Fruit fly (Drosophila melanogaster) whole organism, embryonic: ENCODE results near the gene dmGlut.

ENCODE experiments used
- Abd-B ChIP-seq: fragments of 200-800 bp; sonication (Bioruptor generic); optimal IDR thresholded peaks from 2 replicates; lab custom pipeline; 2018; ENCODE audit warnings: missing biosample characterization, mild to moderate bottlenecking, missing genetic modification characterization, moderate library complexity
- C15 ChIP-seq: fragments of 200-800 bp; sonication (Bioruptor generic); IDR thresholded peaks from 3 replicates; pipeline ENCODE4 v1.3.6; 2022; ENCODE audit warnings: missing biosample characterization, missing genetic modification characterization
- CG13424 ChIP-seq: fragments of 200-800 bp; sonication (Bioruptor generic); optimal IDR thresholded peaks from 2 replicates; lab custom pipeline; 2019; ENCODE audit warnings: missing biosample characterization, mild to moderate bottlenecking, missing genetic modification characterization, moderate library complexity
- CG13775 ChIP-seq: fragments of 200-800 bp; sonication (Bioruptor generic); optimal IDR thresholded peaks from 3 replicates; lab custom pipeline; 2017; ENCODE audit warnings: missing biosample characterization, mild to moderate bottlenecking, missing genetic modification characterization
- CG14710 ChIP-seq: fragments of 200-800 bp; sonication (Bioruptor generic); optimal IDR thresholded peaks from 3 replicates; lab custom pipeline; 2019; ENCODE audit warnings: missing biosample characterization, mild to moderate bottlenecking, missing genetic modification characterization, moderate library complexity
- CG14860 ChIP-seq: fragments of 200-800 bp; sonication (Bioruptor generic); IDR thresholded peaks from 3 replicates; pipeline ENCODE4 v1.3.6; 2022; ENCODE audit warnings: missing biosample characterization, missing genetic modification characterization; ENCODE audit not compliant: partially characterized antibody
- CG15269 ChIP-seq: fragments of 200-800 bp; sonication (Bioruptor generic); optimal IDR thresholded peaks from 2 replicates; lab custom pipeline; 2018; ENCODE audit warnings: missing biosample characterization, mild to moderate bottlenecking, missing genetic modification characterization, moderate library complexity
- CG16779 ChIP-seq: fragments of 200-800 bp; sonication (Bioruptor generic); IDR thresholded peaks from 2 replicates; pipeline ENCODE4 v1.3.6; 2022; ENCODE audit warnings: missing biosample characterization, missing genetic modification characterization
- CG17328 ChIP-seq: fragments of 200-800 bp; sonication (Bioruptor generic); IDR thresholded peaks from 2 replicates; pipeline ENCODE4 v1.3.6; 2022; ENCODE audit warnings: missing biosample characterization, missing genetic modification characterization
- CG17361 ChIP-seq: fragments of 200-800 bp; sonication (Bioruptor generic); IDR thresholded peaks from 3 replicates; pipeline ENCODE4 v1.3.6; 2022; ENCODE audit warnings: missing biosample characterization, missing genetic modification characterization
- CG17912 ChIP-seq: fragments of 200-800 bp; sonication (Bioruptor generic); optimal IDR thresholded peaks from 2 replicates; lab custom pipeline; 2018; ENCODE audit warnings: missing biosample characterization, mild to moderate bottlenecking, missing genetic modification characterization
- CG3847 ChIP-seq: fragments of 200-800 bp; sonication (Bioruptor generic); IDR thresholded peaks from 2 replicates; pipeline ENCODE4 v1.3.6; 2022; ENCODE audit warnings: missing biosample characterization, missing genetic modification characterization
- CG4617 ChIP-seq: fragments of 200-800 bp; sonication (Bioruptor generic); optimal IDR thresholded peaks from 3 replicates; lab custom pipeline; 2016; ENCODE audit warnings: missing biosample characterization, missing genetic modification characterization, borderline replicate concordance
- CG4730 ChIP-seq: fragments of 200-800 bp; sonication (Bioruptor generic); IDR thresholded peaks from 2 replicates; pipeline ENCODE4 v1.3.6; 2022; ENCODE audit warnings: missing biosample characterization, missing genetic modification characterization
- CG8281 ChIP-seq: fragments of 200-800 bp; sonication (Bioruptor generic); optimal IDR thresholded peaks from 2 replicates; lab custom pipeline; 2018; ENCODE audit warnings: missing biosample characterization, mild to moderate bottlenecking, missing genetic modification characterization, moderate library complexity
- CG8388 ChIP-seq: fragments of 200-800 bp; sonication (Bioruptor generic); optimal IDR thresholded peaks from 2 replicates; lab custom pipeline; 2019; ENCODE audit warnings: missing biosample characterization, mild to moderate bottlenecking, missing genetic modification characterization, moderate library complexity
- CG8765 ChIP-seq: fragments of 200-800 bp; sonication (Bioruptor generic); IDR thresholded peaks from 2 replicates; pipeline ENCODE4 v1.3.6; 2022; ENCODE audit warnings: missing biosample characterization, missing genetic modification characterization
- Chrac-16 ChIP-seq: fragments of 200-800 bp; sonication (Bioruptor generic); optimal IDR thresholded peaks from 3 replicates; lab custom pipeline; 2016; ENCODE audit warnings: missing biosample characterization, missing genetic modification characterization
- Dek ChIP-seq: fragments of 200-800 bp; sonication (Bioruptor generic); optimal IDR thresholded peaks from 3 replicates; lab custom pipeline; 2019; ENCODE audit warnings: missing biosample characterization, mild to moderate bottlenecking, missing genetic modification characterization, moderate library complexity
- Doc3 ChIP-seq: fragments of 200-800 bp; sonication (Bioruptor generic); IDR thresholded peaks from 3 replicates; pipeline ENCODE4 v1.3.6; 2022; ENCODE audit warnings: missing biosample characterization, missing genetic modification characterization; ENCODE audit not compliant: partially characterized antibody
- Fer1 ChIP-seq: fragments of 200-800 bp; sonication (Bioruptor generic); optimal IDR thresholded peaks from 2 replicates; lab custom pipeline; 2017; ENCODE audit warnings: missing biosample characterization, mild to moderate bottlenecking, missing genetic modification characterization
- H15 ChIP-seq: fragments of 200-800 bp; sonication (Bioruptor generic); IDR thresholded peaks from 3 replicates; pipeline ENCODE4 v1.3.6; 2022; ENCODE audit warnings: missing biosample characterization, missing genetic modification characterization
- H2.0 ChIP-seq: fragments of 200-800 bp; sonication (Bioruptor generic); IDR thresholded peaks from 2 replicates; pipeline ENCODE4 v1.3.6; 2022; ENCODE audit warnings: missing biosample characterization, missing genetic modification characterization
- HHEX ChIP-seq: fragments of 200-800 bp; sonication (Bioruptor generic); optimal IDR thresholded peaks from 3 replicates; lab custom pipeline; 2017; ENCODE audit warnings: missing biosample characterization, mild to moderate bottlenecking, missing genetic modification characterization, missing genetic modification reagents
- Jarid2 ChIP-seq: fragments of 200-800 bp; sonication (Bioruptor generic); optimal IDR thresholded peaks from 3 replicates; lab custom pipeline; 2017; ENCODE audit warnings: mild to moderate bottlenecking, missing biosample characterization, missing genetic modification reagents, missing genetic modification characterization
- Lim3 ChIP-seq: fragments of 200-800 bp; sonication (Bioruptor generic); IDR thresholded peaks from 2 replicates; pipeline ENCODE4 v1.3.6; 2022; ENCODE audit warnings: missing biosample characterization, missing genetic modification characterization
- MESR4 ChIP-seq: fragments of 200-800 bp; sonication (Bioruptor generic); optimal IDR thresholded peaks from 2 replicates; lab custom pipeline; 2018; ENCODE audit warnings: missing biosample characterization, mild to moderate bottlenecking, missing genetic modification characterization, moderate library complexity
- NC2β ChIP-seq: fragments of 200-800 bp; sonication (Bioruptor generic); optimal IDR thresholded peaks from 2 replicates; lab custom pipeline; 2016; ENCODE audit warnings: missing biosample characterization, missing genetic modification characterization
- Ptx1 ChIP-seq: fragments of 200-800 bp; sonication (Bioruptor generic); IDR thresholded peaks from 2 replicates; pipeline ENCODE4 v1.3.6; 2022; ENCODE audit warnings: missing biosample characterization, missing genetic modification characterization
- TFAM ChIP-seq: fragments of 200-800 bp; sonication (Bioruptor generic); optimal IDR thresholded peaks from 2 replicates; lab custom pipeline; 2017; ENCODE audit warnings: missing biosample characterization, missing genetic modification characterization, inconsistent platforms
- bcd ChIP-seq: fragments of 200-800 bp; sonication (Bioruptor generic); optimal IDR thresholded peaks from 2 replicates; lab custom pipeline; 2017; ENCODE audit warnings: missing biosample characterization, mild to moderate bottlenecking, missing genetic modification characterization
- corto ChIP-seq: fragments of 200-800 bp; sonication (Bioruptor generic); optimal IDR thresholded peaks from 2 replicates; lab custom pipeline; 2016; ENCODE audit warnings: missing biosample characterization, mild to moderate bottlenecking, missing genetic modification characterization, moderate library complexity
- dm ChIP-seq: fragments of 200-800 bp; sonication (Bioruptor generic); optimal IDR thresholded peaks from 3 replicates; lab custom pipeline; 2016; ENCODE audit warnings: missing biosample characterization, missing genetic modification characterization
- dpn ChIP-seq, 2 experiments: fragments of 200-800 bp; sonication (Bioruptor generic); optimal IDR thresholded peaks; 3 replicates each; lab custom pipeline; 2016; ENCODE audit warnings: missing biosample characterization in 2 of 2, missing genetic modification characterization in 2 of 2
- eyg ChIP-seq: fragments of 200-800 bp; sonication (Bioruptor generic); optimal IDR thresholded peaks from 3 replicates; lab custom pipeline; 2016; ENCODE audit warnings: missing biosample characterization, missing genetic modification characterization
- gce ChIP-seq: fragments of 200-800 bp; sonication (Bioruptor generic); IDR thresholded peaks from 3 replicates; pipeline ENCODE4 v1.3.6; 2022; ENCODE audit warnings: missing biosample characterization, missing genetic modification characterization
- gcm2 ChIP-seq: fragments of 200-800 bp; sonication (Bioruptor generic); optimal IDR thresholded peaks from 2 replicates; lab custom pipeline; 2016; ENCODE audit warnings: missing biosample characterization, missing genetic modification characterization
- her ChIP-seq: fragments of 200-800 bp; sonication (Bioruptor generic); optimal IDR thresholded peaks from 2 replicates; lab custom pipeline; 2016; ENCODE audit warnings: missing biosample characterization, missing genetic modification characterization
- kay ChIP-seq: fragments of 200-800 bp; sonication (Bioruptor generic); optimal IDR thresholded peaks from 2 replicates; lab custom pipeline; 2016; ENCODE audit warnings: missing biosample characterization, missing genetic modification characterization
- pzg ChIP-seq: fragments of 200-800 bp; sonication (Bioruptor generic); optimal IDR thresholded peaks from 3 replicates; lab custom pipeline; 2018; ENCODE audit warnings: missing biosample characterization, mild to moderate bottlenecking, missing genetic modification characterization, moderate library complexity
- ro ChIP-seq: fragments of 200-800 bp; sonication (Bioruptor generic); IDR thresholded peaks from 2 replicates; pipeline ENCODE4 v1.3.6; 2022; ENCODE audit warnings: missing biosample characterization, missing genetic modification characterization
- run ChIP-seq: fragments of 200-800 bp; sonication (Bioruptor generic); optimal IDR thresholded peaks from 3 replicates; lab custom pipeline; 2018; ENCODE audit warnings: missing biosample characterization, mild to moderate bottlenecking, missing genetic modification characterization
- sob ChIP-seq: fragments of 200-800 bp; sonication (Bioruptor generic); IDR thresholded peaks from 2 replicates; pipeline ENCODE4 v1.3.6; 2022; ENCODE audit warnings: missing biosample characterization, missing genetic modification characterization
- tin ChIP-seq: fragments of 200-800 bp; sonication (Bioruptor generic); optimal IDR thresholded peaks from 3 replicates; lab custom pipeline; 2016; ENCODE audit warnings: missing biosample characterization, missing genetic modification characterization
- tll ChIP-seq, 2 experiments: fragments of 200-800 bp in 1 of 2; fragments of >200 bp in 1 of 2; sonication (Bioruptor generic) in 1 of 2; optimal IDR thresholded peaks; 2 replicates each; lab custom pipeline; 2017 to 2019; ENCODE audit warnings: missing biosample characterization in 2 of 2, missing genetic modification characterization in 2 of 2, mild to moderate bottlenecking in 1 of 2, moderate library complexity in 1 of 2
- trem ChIP-seq: fragments of 200-800 bp; optimal IDR thresholded peaks from 3 replicates; lab custom pipeline; 2019; ENCODE audit warnings: missing biosample characterization, mild to moderate bottlenecking, missing genetic modification characterization, moderate library complexity
- wdn ChIP-seq: fragments of 200-800 bp; sonication (Bioruptor generic); IDR thresholded peaks from 2 replicates; pipeline ENCODE4 v1.3.6; 2022; ENCODE audit warnings: missing biosample characterization, missing genetic modification characterization
- zf30C ChIP-seq: fragments of 200-800 bp; sonication (Bioruptor generic); optimal IDR thresholded peaks from 3 replicates; lab custom pipeline; 2018; ENCODE audit warnings: missing biosample characterization, mild to moderate bottlenecking, missing genetic modification characterization
- zfh1 ChIP-seq: fragments of 200-800 bp; sonication (Bioruptor generic); IDR thresholded peaks from 3 replicates; pipeline ENCODE4 v1.3.6; 2022; ENCODE audit warnings: missing biosample characterization, missing genetic modification characterization

Gene dmGlut

DNA sequence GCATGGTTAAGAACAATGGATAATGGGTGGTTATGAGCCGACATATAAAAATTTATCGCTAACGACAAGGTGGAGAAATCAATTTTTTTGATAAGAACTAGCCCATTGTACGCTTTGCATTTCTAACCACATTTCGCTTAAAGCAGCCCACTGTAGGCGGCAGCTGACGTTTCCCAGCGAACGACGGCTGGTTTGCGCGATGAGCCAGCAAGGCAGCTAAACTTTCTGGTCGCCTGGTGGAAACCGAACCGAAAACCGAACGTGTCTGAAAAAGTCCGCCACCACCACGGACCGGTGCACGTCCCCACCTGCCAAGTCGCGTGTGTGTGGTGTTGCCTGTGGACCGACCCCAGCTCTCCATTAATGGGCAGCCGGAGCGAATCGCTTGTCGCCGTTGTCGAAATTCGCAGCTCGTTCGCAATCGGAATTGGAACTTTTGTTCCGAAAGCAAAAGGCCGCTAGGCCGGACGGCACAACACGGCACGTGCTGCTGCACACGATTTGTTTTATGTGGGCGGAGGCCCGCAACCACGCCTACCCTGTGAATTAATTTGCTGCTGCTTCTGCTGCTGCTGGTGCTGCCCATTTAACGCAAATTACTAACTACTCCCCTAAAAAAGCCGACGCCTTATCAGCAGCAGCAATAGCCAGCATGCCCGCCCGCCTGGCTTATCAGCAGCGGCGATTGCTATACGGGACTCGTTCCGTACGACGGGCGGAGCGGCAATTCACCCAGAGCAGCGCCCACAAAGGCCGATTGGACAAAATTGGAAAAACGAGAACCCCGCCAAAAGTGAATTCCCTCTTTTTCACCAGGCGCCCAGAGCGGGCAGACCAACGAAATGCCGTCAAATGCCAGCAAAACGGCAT, 24.1 kb upstream of the dmGlut start (continued):
- TF ChIP-seq NC2β: no peak
- no peak for TF ChIP-seq CG4617 (GFP tag; lab: Kevin White, UChicago)
- no peak for TF ChIP-seq sob (GFP tag; lab: Robert Waterston, UW)
- peak; percentile 66 for TF ChIP-seq CG15269 (tag; lab: Kevin White, UChicago)
- no peak for TF ChIP-seq gcm2
- peak; percentile 56 for TF ChIP-seq her (GFP tag; lab: Kevin White, UChicago)
- peak in 1 of 2 experiments; percentile 54 for TF ChIP-seq tll (GFP tag; optimal IDR thresholded peaks at IDR 0.05; lab: Kevin White, UChicago)
- TF ChIP-seq Abd-B: no peak
- no peak for TF ChIP-seq corto (GFP tag; lab: Kevin White, UChicago)
- TF ChIP-seq TFAM: no peak
- peak; percentile 60 for TF ChIP-seq CG13424 (tag; lab: Kevin White, UChicago)
- TF ChIP-seq pzg (GFP tag; lab: Kevin White, UChicago): peak; percentile 25
- TF ChIP-seq zfh1: no peak
- no peak for TF ChIP-seq wdn (GFP tag; lab: Robert Waterston, UW)
- no peak for TF ChIP-seq H15
- no peak for TF ChIP-seq eyg (GFP tag; lab: Kevin White, UChicago)
- no peak for TF ChIP-seq CG3847 (GFP tag; lab: Robert Waterston, UW)
- TF ChIP-seq dm (GFP tag; lab: Kevin White, UChicago): no peak
- TF ChIP-seq CG13775: peak; percentile 21
- TF ChIP-seq CG14860 (GFP tag; lab: Robert Waterston, UW): no peak
- TF ChIP-seq Chrac-16: peak; percentile 16
- no peak for TF ChIP-seq CG16779
- TF ChIP-seq Dek (tag; lab: Kevin White, UChicago): peak; percentile 43
- no peak for TF ChIP-seq CG8281 (tag; lab: Kevin White, UChicago)
- no peak for TF ChIP-seq zf30C (GFP tag; lab: Kevin White, UChicago)
- TF ChIP-seq Fer1: peak; percentile 92
- no peak for TF ChIP-seq Jarid2 (GFP tag; lab: Kevin White, UChicago)
- no peak for TF ChIP-seq CG14710 (tag; lab: Kevin White, UChicago)
- peak; percentile 38 to 41 for TF ChIP-seq dpn (GFP tag; optimal IDR thresholded peaks at IDR 0.05; lab: Kevin White, UChicago)
- no peak for TF ChIP-seq trem (tag; lab: Kevin White, UChicago)
- TF ChIP-seq Doc3 (GFP tag; lab: Robert Waterston, UW): no peak
- TF ChIP-seq CG8765: no peak
- TF ChIP-seq CG17328: no peak
- TF ChIP-seq tin (GFP tag; lab: Kevin White, UChicago): peak; percentile 32
- no peak for TF ChIP-seq MESR4 (GFP tag; lab: Kevin White, UChicago)
- no peak for TF ChIP-seq kay (GFP tag; lab: Kevin White, UChicago)
- peak; percentile 25 for TF ChIP-seq CG8388 (GFP tag; lab: Kevin White, UChicago)
- TF ChIP-seq Lim3 (GFP tag; lab: Robert Waterston, UW): no peak
- TF ChIP-seq C15: no peak
- TF ChIP-seq run (tag; lab: Kevin White, UChicago): peak; percentile 28
- TF ChIP-seq H2.0: no peak
- no peak for TF ChIP-seq gce (GFP tag; lab: Robert Waterston, UW)
- no peak for TF ChIP-seq ro
- TF ChIP-seq CG17361: no peak
- peak; percentile 27 for TF ChIP-seq bcd (GFP tag; lab: Kevin White, UChicago)
- no peak for TF ChIP-seq CG17912 (GFP tag; lab: Kevin White, UChicago)
- no peak for TF ChIP-seq Ptx1
- peak; percentile 25 for TF ChIP-seq HHEX
- no peak for TF ChIP-seq CG4730 (GFP tag; lab: Robert Waterston, UW)
